Fruit fly (Drosophila melanogaster): ENCODE results near the gene CG11842.

The CG11842 gene

DNA sequence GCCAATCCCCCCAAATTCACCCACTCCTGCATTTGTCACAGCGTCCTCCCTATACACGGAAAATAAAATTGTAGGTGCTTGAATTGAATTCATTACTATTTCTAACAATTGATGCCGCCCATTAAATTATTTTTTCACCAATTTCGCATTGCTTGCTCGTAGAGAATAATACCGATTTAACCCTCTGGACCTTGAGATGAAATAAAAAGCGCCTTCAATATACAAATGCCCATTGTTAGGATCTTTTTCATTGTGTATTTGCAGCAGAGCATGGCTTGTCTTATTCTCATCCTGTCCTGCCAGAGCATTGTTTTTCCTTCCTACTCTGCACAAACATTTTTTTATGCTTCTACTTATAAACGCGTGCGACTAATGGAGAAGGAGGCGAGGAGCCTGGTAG is 39.1 kb downstream of the CG11842 start (continued):
- TF ChIP-seq CG3032 (tag; optimal IDR thresholded peaks at IDR 0.05) (peak; percentile 63), net (GFP tag; optimal IDR thresholded peaks at IDR 0.05) (peak; percentile 4), Blimp-1 (GFP tag; optimal IDR thresholded peaks at IDR 0.05) (no peak), Ets21C (GFP tag; optimal IDR thresholded peaks at IDR 0.05) (peak; percentile 5), CG10631 (GFP tag; optimal IDR thresholded peaks at IDR 0.05) (peak; percentile 69), cyc (GFP tag; optimal IDR thresholded peaks at IDR 0.05) (peak; percentile 21), CG34406 (GFP tag; optimal IDR thresholded peaks at IDR 0.05) (peak; percentile 27), CG15336 (GFP tag; IDR thresholded peaks at IDR 0.05) (0 out of 2 replicates have a peak, but pooled peaks have one; percentile 13), ss (GFP tag; optimal IDR thresholded peaks at IDR 0.05) (peak; percentile 27 to 52), Smox (GFP tag; optimal IDR thresholded peaks at IDR 0.05) (peak; percentile 2), Ets96B (tag; optimal IDR thresholded peaks at IDR 0.05) (peak; percentile 73), acj6 (GFP tag; optimal IDR thresholded peaks at IDR 0.05) (peak; percentile 41), CG9139 (GFP tag; optimal IDR thresholded peaks at IDR 0.05) (peak; percentile 4), Met (GFP tag; optimal IDR thresholded peaks at IDR 0.05) (peak; percentile 45), fkh (GFP tag; optimal IDR thresholded peaks at IDR 0.05) (no peak), CG6808 (GFP tag; optimal IDR thresholded peaks at IDR 0.05) (peak; percentile 60), CG11902 (GFP tag; optimal IDR thresholded peaks at IDR 0.05) (no peak), CG8319 (GFP tag; optimal IDR thresholded peaks at IDR 0.05) (peak; percentile 17), fd85E (GFP tag; optimal IDR thresholded peaks at IDR 0.05) (no peak), CG10669 (GFP tag; optimal IDR thresholded peaks at IDR 0.05) (peak; percentile 59), Lpt (GFP tag; optimal IDR thresholded peaks at IDR 0.05) (no peak), salr (GFP tag; optimal IDR thresholded peaks at IDR 0.05) (peak; percentile 4 to 31)

DNA sequence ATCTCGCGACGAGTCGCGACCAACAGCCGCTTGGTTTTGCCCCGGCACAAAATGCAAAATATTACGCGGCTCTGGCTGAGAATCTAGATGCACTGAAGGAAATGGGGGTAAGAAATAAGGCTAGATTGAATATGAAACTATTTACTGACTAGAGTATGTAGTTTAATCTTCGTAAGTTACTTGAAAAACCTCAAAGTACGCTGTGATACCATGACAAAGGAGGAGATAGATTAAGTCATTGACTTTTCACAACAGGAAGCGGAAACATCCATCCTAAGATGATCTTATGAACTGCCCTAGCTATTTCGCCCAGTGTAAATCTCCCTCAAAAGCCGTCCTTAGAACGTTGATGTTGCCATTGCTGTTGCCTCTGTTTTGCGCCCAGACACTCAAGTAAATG is 41.7 kb downstream of the CG11842 start:
- TF ChIP-seq CG6808 (GFP tag; optimal IDR thresholded peaks at IDR 0.05) (peak; percentile 72), esn (GFP tag; optimal IDR thresholded peaks at IDR 0.05) (peak; percentile 33), Smox (GFP tag; optimal IDR thresholded peaks at IDR 0.05) (no peak), CG32006 (GFP tag; optimal IDR thresholded peaks at IDR 0.05) (peak; percentile 61), Eip75B (GFP tag; optimal IDR thresholded peaks at IDR 0.05) (peak; percentile 61), Eip78C (GFP tag) (peak; percentile 88), CG7368 (GFP tag; optimal IDR thresholded peaks at IDR 0.05) (peak; percentile 35), CG6854 (GFP tag; optimal IDR thresholded peaks at IDR 0.05) (no peak), salr (GFP tag; optimal IDR thresholded peaks at IDR 0.05) (peak in 1 of 2 experiments; percentile 58), OdsH (GFP tag; optimal IDR thresholded peaks at IDR 0.05) (peak; percentile 54), CG10669 (GFP tag; optimal IDR thresholded peaks at IDR 0.05) (peak; percentile 71), CG11902 (GFP tag; optimal IDR thresholded peaks at IDR 0.05) (no peak), CG11294 (GFP tag; IDR thresholded peaks at IDR 0.05) (peak; percentile 46; the same call in 1 of the 2 replicates), CG10631 (GFP tag; optimal IDR thresholded peaks at IDR 0.05) (peak; percentile 69), Lpt (GFP tag; optimal IDR thresholded peaks at IDR 0.05) (peak; percentile 51), CG1621 (tag; optimal IDR thresholded peaks at IDR 0.05) (peak; percentile 65), CG8319 (GFP tag; optimal IDR thresholded peaks at IDR 0.05) (peak; percentile 22), Sox14 (GFP tag; optimal IDR thresholded peaks at IDR 0.05) (peak; percentile 71), Hr39 (GFP tag; optimal IDR thresholded peaks at IDR 0.05) (peak; percentile 9), Met (GFP tag; optimal IDR thresholded peaks at IDR 0.05) (no peak), Sox15 (GFP tag; optimal IDR thresholded peaks at IDR 0.05) (no peak), Ets21C (GFP tag; optimal IDR thresholded peaks at IDR 0.05) (no peak), achi (GFP tag; optimal IDR thresholded peaks at IDR 0.05) (peak; percentile 68), CG34406 (GFP tag; optimal IDR thresholded peaks at IDR 0.05) (peak; percentile 31), Hr4 (GFP tag; optimal IDR thresholded peaks at IDR 0.05) (no peak), CG31627 (GFP tag; optimal IDR thresholded peaks at IDR 0.05) (peak; percentile 6), fd85E (GFP tag; optimal IDR thresholded peaks at IDR 0.05) (no peak), fd59A (GFP tag; optimal IDR thresholded peaks at IDR 0.05) (peak; percentile 64), CG16779 (tag; optimal IDR thresholded peaks at IDR 0.05) (peak; percentile 47), spab (GFP tag; optimal IDR thresholded peaks at IDR 0.05) (peak; percentile 71), svp (GFP tag) (no peak), lz (GFP tag; optimal IDR thresholded peaks at IDR 0.05) (peak; percentile 18), dac (GFP tag; optimal IDR thresholded peaks at IDR 0.05) (no peak), Eip93F (GFP tag; optimal IDR thresholded peaks at IDR 0.05) (no peak), fkh (GFP tag; optimal IDR thresholded peaks at IDR 0.05) (no peak), Sox102F (GFP tag; optimal IDR thresholded peaks at IDR 0.05) (no peak), cyc (GFP tag; optimal IDR thresholded peaks at IDR 0.05) (no peak), dsx (GFP tag; optimal IDR thresholded peaks at IDR 0.05; ENCODE audit: poor library complexity, severe bottlenecking) (peak; percentile 59), Gug (GFP tag; IDR thresholded peaks at IDR 0.05) (0 out of 2 replicates have a peak, but pooled peaks have one; percentile 37), CG11762 (GFP tag; optimal IDR thresholded peaks at IDR 0.05; ENCODE audit: insufficient read depth) (peak; percentile 40)

All from whole organism, prepupa.